Fruit fly (Drosophila melanogaster): ENCODE measurements around the gene CG5391.
A peak's percentile ranks its signal among the peaks of the same experiment; 100 is the strongest.

CG5391 gene

DNA sequence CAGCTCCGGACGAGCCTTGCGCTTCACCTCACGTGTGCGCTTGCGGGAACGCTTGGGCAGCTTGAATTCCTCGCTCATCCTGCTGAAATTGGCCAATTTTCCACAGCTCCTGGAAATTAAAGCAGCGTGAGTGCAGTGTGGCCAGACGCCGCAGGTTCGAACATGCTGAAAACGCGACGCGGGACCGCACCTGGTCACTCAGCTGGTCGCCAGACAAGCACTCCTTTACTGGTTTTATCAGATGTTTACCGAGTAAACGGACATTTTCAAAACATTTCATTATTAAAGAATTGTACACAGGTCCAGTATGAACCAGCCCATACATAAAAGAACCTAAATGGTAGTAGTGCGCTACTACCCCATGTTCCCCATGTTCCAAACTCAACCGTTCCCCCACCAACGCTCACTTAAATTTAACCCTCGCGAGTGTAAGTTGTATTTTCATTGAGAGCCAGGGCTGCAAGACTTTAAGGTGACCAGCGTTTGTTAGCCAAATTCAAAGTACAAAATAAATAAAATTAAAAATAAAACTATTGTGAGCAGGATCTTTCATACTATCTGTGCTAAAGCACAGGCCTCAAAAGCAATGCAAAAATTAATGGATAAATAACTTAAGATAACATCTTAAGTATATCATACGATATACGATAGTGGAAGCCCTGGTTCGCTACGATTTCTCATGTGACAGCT lies 28.4 kb upstream of the CG5391 start, which contains the start of the genes JMJD6, CG7071 and Muted:
TSS of gene JMJD6 (minus strand) at position 154 of the 690 bp plus-strand sequence.
TSS of gene CG7071 (plus strand) at position 403 of the 690 bp plus-strand sequence.
TSS of gene Muted (plus strand) at position 403 of the 690 bp plus-strand sequence.
- TF ChIP-seq unc-4 (GFP tag; IDR thresholded peaks at IDR 0.05; ENCODE audit: partially characterized antibody): peak; percentile 90
- TF ChIP-seq CG12155 (GFP tag; optimal IDR thresholded peaks at IDR 0.05): peak; percentile 93
- peak; percentile 88 for TF ChIP-seq Camta (GFP tag; optimal IDR thresholded peaks at IDR 0.05)
- TF ChIP-seq B-H1 (GFP tag; IDR thresholded peaks at IDR 0.05): peak; percentile 86
- peak; percentile 77 for TF ChIP-seq crc (GFP tag; optimal IDR thresholded peaks at IDR 0.05)
- peak; percentile 89 for TF ChIP-seq CG18476 (GFP tag; optimal IDR thresholded peaks at IDR 0.05)
- TF ChIP-seq Trl (optimal IDR thresholded peaks at IDR 0.05): peak in 1 of 2 experiments; percentile 20
- TF ChIP-seq Trl (GFP tag; optimal IDR thresholded peaks at IDR 0.05): peak; percentile 90
- no peak for TF ChIP-seq Lpt (GFP tag; optimal IDR thresholded peaks at IDR 0.05)
- peak; percentile 63 for TF ChIP-seq CG9876 (GFP tag; optimal IDR thresholded peaks at IDR 0.05)
- peak; percentile 98 for TF ChIP-seq grn (GFP tag; optimal IDR thresholded peaks at IDR 0.05)
- no peak for TF ChIP-seq CG15073 (GFP tag; optimal IDR thresholded peaks at IDR 0.05)
- TF ChIP-seq HmgD (GFP tag; optimal IDR thresholded peaks at IDR 0.05): peak; percentile 78
- peak; percentile 93 for TF ChIP-seq CG34376 (GFP tag; optimal IDR thresholded peaks at IDR 0.05)
- TF ChIP-seq Mrtf (GFP tag; IDR thresholded peaks at IDR 0.05): peak; percentile 82
- TF ChIP-seq CG3838 (GFP tag; optimal IDR thresholded peaks at IDR 0.05): peak; percentile 86
- peak; percentile 73 for TF ChIP-seq ATbp (GFP tag; optimal IDR thresholded peaks at IDR 0.05)
- TF ChIP-seq vvl (GFP tag; IDR thresholded peaks at IDR 0.05): peak; percentile 94
- TF ChIP-seq Blimp-1 (GFP tag; optimal IDR thresholded peaks at IDR 0.05): peak; percentile 87
- TF ChIP-seq da (GFP tag; optimal IDR thresholded peaks at IDR 0.05): peak; percentile 34
- TF ChIP-seq CG9215 (GFP tag; IDR thresholded peaks at IDR 0.05): peak; percentile 92
- TF ChIP-seq twi (tag; optimal IDR thresholded peaks at IDR 0.05): peak; percentile 77
- peak; percentile 84 for TF ChIP-seq wdn (GFP tag; IDR thresholded peaks at IDR 0.05)
- TF ChIP-seq CG34224 (GFP tag; IDR thresholded peaks at IDR 0.05; ENCODE audit: partially characterized antibody): peak; percentile 90
- TF ChIP-seq lbe (GFP tag; optimal IDR thresholded peaks at IDR 0.05): peak; percentile 91
- TF ChIP-seq scrt (GFP tag; optimal IDR thresholded peaks at IDR 0.05): peak; percentile 80
- peak; percentile 84 for TF ChIP-seq CG7786 (GFP tag; optimal IDR thresholded peaks at IDR 0.05)
- peak; percentile 85 for TF ChIP-seq GATAe (GFP tag; conservative IDR thresholded peaks at IDR 0.05)
- TF ChIP-seq h (optimal IDR thresholded peaks at IDR 0.05): no peak
- TF ChIP-seq H15 (GFP tag; IDR thresholded peaks at IDR 0.05): peak; percentile 87
- TF ChIP-seq jumu (GFP tag; optimal IDR thresholded peaks at IDR 0.05): peak; percentile 88
- peak; percentile 87 for TF ChIP-seq CG1233 (GFP tag; optimal IDR thresholded peaks at IDR 0.05)
- no peak for TF ChIP-seq wek (GFP tag; optimal IDR thresholded peaks at IDR 0.05)
- peak; percentile 42; the same call in 1 of the 2 replicates for TF ChIP-seq toy (GFP tag; IDR thresholded peaks at IDR 0.05)
- no peak for TF ChIP-seq pan (optimal IDR thresholded peaks at IDR 0.05)
- peak in 1 of 2 experiments; percentile 94 for TF ChIP-seq pan (GFP tag; optimal IDR thresholded peaks at IDR 0.05 in 1 of 2, IDR thresholded peaks at IDR 0.05 in 1 of 2)
- TF ChIP-seq CHES-1-like (GFP tag; optimal IDR thresholded peaks at IDR 0.05): peak; percentile 85
- peak; percentile 99 for TF ChIP-seq CG7928 (GFP tag; optimal IDR thresholded peaks at IDR 0.05)
- TF ChIP-seq her (GFP tag; optimal IDR thresholded peaks at IDR 0.05): peak; percentile 30
- TF ChIP-seq CG32767 (GFP tag; IDR thresholded peaks at IDR 0.05): peak; percentile 83; the same call in 1 of the 2 replicates
- TF ChIP-seq D (optimal IDR thresholded peaks at IDR 0.05): peak; percentile 23
- peak; percentile 70 for TF ChIP-seq D (GFP tag; optimal IDR thresholded peaks at IDR 0.05)
- peak; percentile 64; the same call in 1 of the 2 replicates for TF ChIP-seq dimm (GFP tag; IDR thresholded peaks at IDR 0.05)
- TF ChIP-seq Chrac-16 (GFP tag; optimal IDR thresholded peaks at IDR 0.05): peak; percentile 92
- TF ChIP-seq Doc3 (GFP tag; IDR thresholded peaks at IDR 0.05; ENCODE audit: partially characterized antibody): peak; percentile 89
- peak; percentile 68 for TF ChIP-seq HLH4C (GFP tag; IDR thresholded peaks at IDR 0.05; ENCODE audit: partially characterized antibody)
- peak; percentile 94 for TF ChIP-seq CG4424 (GFP tag; optimal IDR thresholded peaks at IDR 0.05)
- TF ChIP-seq D19B (GFP tag; optimal IDR thresholded peaks at IDR 0.05): peak; percentile 76
- TF ChIP-seq ase (GFP tag; IDR thresholded peaks at IDR 0.05): peak; percentile 90
- peak; percentile 92 for TF ChIP-seq PHDP (tag; optimal IDR thresholded peaks at IDR 0.05)
- no peak for TF ChIP-seq CG8478 (optimal IDR thresholded peaks at IDR 0.05)
- peak; percentile 95 for TF ChIP-seq CG10959 (GFP tag; IDR thresholded peaks at IDR 0.05)

Measured in whole organism, embryonic.